Fruit fly (Drosophila melanogaster) whole organism, embryonic: Measurements from ENCODE around the gene Pfas.
A peak's percentile ranks its signal among the peaks of the same experiment; 100 is the strongest.

Experiments
- Atf-2 ChIP-seq: fragments of 200-800 bp; sonication (Bioruptor generic); optimal IDR thresholded peaks from 2 replicates; lab custom pipeline; 2016; ENCODE audit warnings: missing biosample characterization, missing genetic modification characterization
- Bgb ChIP-seq: fragments of 200-800 bp; sonication (Bioruptor generic); IDR thresholded peaks from 2 replicates; pipeline ENCODE4 v1.3.6; 2022; ENCODE audit warnings: missing biosample characterization, missing genetic modification characterization; ENCODE audit not compliant: partially characterized antibody
- Bteb2 ChIP-seq: fragments of 200-800 bp; sonication (Bioruptor generic); optimal IDR thresholded peaks from 2 replicates; lab custom pipeline; 2016; ENCODE audit warnings: missing biosample characterization, missing genetic modification characterization
- CG1024 ChIP-seq: fragments of 200-800 bp; sonication (Bioruptor generic); IDR thresholded peaks from 2 replicates; pipeline ENCODE4 v1.3.6; 2022; ENCODE audit warnings: missing biosample characterization, missing genetic modification characterization
- CG11560 ChIP-seq: fragments of 200-800 bp; sonication (Bioruptor generic); IDR thresholded peaks from 3 replicates; pipeline ENCODE4 v1.3.6; 2022; ENCODE audit warnings: missing biosample characterization, missing genetic modification characterization
- CG12155 ChIP-seq: fragments of 200-800 bp; sonication (Bioruptor generic); optimal IDR thresholded peaks from 3 replicates; lab custom pipeline; 2016; ENCODE audit warnings: missing biosample characterization, missing genetic modification characterization
- CG12942 ChIP-seq: fragments of 200-800 bp; sonication (Bioruptor generic); optimal IDR thresholded peaks from 3 replicates; lab custom pipeline; 2016; ENCODE audit warnings: missing biosample characterization, missing genetic modification characterization
- CG14860 ChIP-seq: fragments of 200-800 bp; sonication (Bioruptor generic); IDR thresholded peaks from 3 replicates; pipeline ENCODE4 v1.3.6; 2022; ENCODE audit warnings: missing biosample characterization, missing genetic modification characterization; ENCODE audit not compliant: partially characterized antibody
- CG2120 ChIP-seq: fragments of 200-800 bp; sonication (Bioruptor generic); optimal IDR thresholded peaks from 3 replicates; lab custom pipeline; 2016; ENCODE audit warnings: missing biosample characterization, missing genetic modification characterization
- CG30431 ChIP-seq: fragments of 200-800 bp; sonication (Bioruptor generic); optimal IDR thresholded peaks from 2 replicates; lab custom pipeline; 2017; ENCODE audit warnings: missing biosample characterization, missing genetic modification characterization
- CG31365 ChIP-seq: fragments of 200-800 bp; sonication (Bioruptor generic); optimal IDR thresholded peaks from 2 replicates; lab custom pipeline; 2018; ENCODE audit warnings: missing biosample characterization, mild to moderate bottlenecking, missing genetic modification characterization
- CG31441 ChIP-seq: fragments of 200-800 bp; sonication (Bioruptor generic); IDR thresholded peaks from 2 replicates; pipeline ENCODE4 v1.3.6; 2022; ENCODE audit warnings: missing biosample characterization, missing genetic modification characterization
- CG32772 ChIP-seq: fragments of 200-800 bp; sonication (Bioruptor generic); IDR thresholded peaks from 2 replicates; pipeline ENCODE4 v1.3.6; 2022; ENCODE audit warnings: missing biosample characterization, missing genetic modification characterization
- CG6654 ChIP-seq: fragments of 200-800 bp; sonication (Bioruptor generic); optimal IDR thresholded peaks from 2 replicates; lab custom pipeline; 2017; ENCODE audit warnings: missing biosample characterization, mild to moderate bottlenecking, missing genetic modification characterization
- CG7357 ChIP-seq: fragments of 200-800 bp; sonication (Bioruptor generic); IDR thresholded peaks from 3 replicates; pipeline ENCODE4 v1.3.6; 2022; ENCODE audit warnings: missing biosample characterization, missing genetic modification characterization
- CG7556 ChIP-seq: fragments of 200-800 bp; sonication (Bioruptor generic); optimal IDR thresholded peaks from 2 replicates; lab custom pipeline; 2017; ENCODE audit warnings: missing biosample characterization, mild to moderate bottlenecking, missing genetic modification characterization
- CG8281 ChIP-seq: fragments of 200-800 bp; sonication (Bioruptor generic); optimal IDR thresholded peaks from 2 replicates; lab custom pipeline; 2018; ENCODE audit warnings: missing biosample characterization, mild to moderate bottlenecking, missing genetic modification characterization, moderate library complexity
- CG8924 ChIP-seq: fragments of 200-800 bp; optimal IDR thresholded peaks from 3 replicates; lab custom pipeline; 2019; ENCODE audit warnings: missing biosample characterization, mild to moderate bottlenecking, missing genetic modification characterization, moderate library complexity
- CG9437 ChIP-seq: fragments of 200-800 bp; sonication (Bioruptor generic); optimal IDR thresholded peaks from 2 replicates; lab custom pipeline; 2018; ENCODE audit warnings: missing biosample characterization, mild to moderate bottlenecking, missing genetic modification characterization
- CG9727 ChIP-seq: fragments of 200-800 bp; sonication (Bioruptor generic); optimal IDR thresholded peaks from 3 replicates; lab custom pipeline; 2017; ENCODE audit warnings: missing biosample characterization, mild to moderate bottlenecking, missing genetic modification characterization
- CG9797 ChIP-seq: fragments of 200-800 bp; sonication (Bioruptor generic); optimal IDR thresholded peaks from 3 replicates; lab custom pipeline; 2018; ENCODE audit warnings: missing biosample characterization, mild to moderate bottlenecking, missing genetic modification characterization
- Dip2 ChIP-seq: fragments of 200-800 bp; sonication (Bioruptor generic); IDR thresholded peaks from 2 replicates; pipeline ENCODE4 v1.3.6; 2022; ENCODE audit warnings: missing biosample characterization, missing genetic modification characterization
- Dll ChIP-seq: fragments of 200-800 bp; sonication (Bioruptor generic); IDR thresholded peaks from 4 replicates; pipeline ENCODE4 v1.3.6; 2022; ENCODE audit warnings: missing biosample characterization, missing genetic modification characterization; ENCODE audit not compliant: partially characterized antibody
- HLH54F ChIP-seq: fragments of 200-800 bp; sonication (Bioruptor generic); optimal IDR thresholded peaks from 3 replicates; lab custom pipeline; 2016; ENCODE audit warnings: missing biosample characterization, missing genetic modification characterization
- Hr3 ChIP-seq: fragments of 200-800 bp; sonication (Bioruptor generic); optimal IDR thresholded peaks from 3 replicates; lab custom pipeline; 2016; ENCODE audit warnings: missing biosample characterization, missing genetic modification characterization
- Lim3 ChIP-seq: fragments of 200-800 bp; sonication (Bioruptor generic); IDR thresholded peaks from 2 replicates; pipeline ENCODE4 v1.3.6; 2022; ENCODE audit warnings: missing biosample characterization, missing genetic modification characterization
- Mad ChIP-seq: fragments of 200-800 bp; sonication (Bioruptor generic); optimal IDR thresholded peaks from 2 replicates; lab custom pipeline; 2016; ENCODE audit warnings: missing biosample characterization, missing genetic modification characterization
- NC2α ChIP-seq: fragments of 200-800 bp; sonication (Bioruptor generic); optimal IDR thresholded peaks from 2 replicates; lab custom pipeline; 2016; ENCODE audit warnings: missing biosample characterization, missing genetic modification characterization
- NC2β ChIP-seq: fragments of 200-800 bp; sonication (Bioruptor generic); optimal IDR thresholded peaks from 2 replicates; lab custom pipeline; 2016; ENCODE audit warnings: missing biosample characterization, missing genetic modification characterization
- Oaz ChIP-seq: fragments of 200-800 bp; sonication (Bioruptor generic); IDR thresholded peaks from 2 replicates; pipeline ENCODE4 v1.3.6; 2022; ENCODE audit warnings: missing biosample characterization, missing genetic modification characterization
- Pdp1 ChIP-seq, 2 experiments: fragments of 200-800 bp; sonication (Bioruptor generic); optimal IDR thresholded peaks; 3 replicates each; lab custom pipeline; 2016; ENCODE audit warnings: missing biosample characterization in 2 of 2, missing genetic modification characterization in 2 of 2, mild to moderate bottlenecking in 1 of 2, moderate library complexity in 1 of 2
- Stat92E ChIP-seq, 3 experiments: fragments of >200 bp in 2 of 3; fragments of 200-800 bp in 1 of 3; sonication (Bioruptor generic) in 1 of 3; optimal IDR thresholded peaks; 2 replicates each; lab custom pipeline; 2017 to 2019; ENCODE audit warnings: missing biosample characterization in 3 of 3, missing genetic modification characterization in 3 of 3, mild to moderate bottlenecking in 1 of 3, moderate library complexity in 1 of 3
- Taf1 ChIP-seq: fragments of 200-800 bp; sonication (Bioruptor generic); IDR thresholded peaks from 2 replicates; pipeline ENCODE4 v1.3.6; 2022; ENCODE audit warnings: missing biosample characterization, missing genetic modification characterization
- bab2 ChIP-seq: fragments of 200-800 bp; sonication (Bioruptor generic); optimal IDR thresholded peaks from 2 replicates; lab custom pipeline; 2016; ENCODE audit warnings: missing biosample characterization, missing genetic modification characterization
- bigmax ChIP-seq: fragments of 200-800 bp; sonication (Bioruptor generic); optimal IDR thresholded peaks from 2 replicates; lab custom pipeline; 2018; ENCODE audit warnings: missing biosample characterization, mild to moderate bottlenecking, missing genetic modification characterization
- chn ChIP-seq: fragments of 200-800 bp; sonication (Bioruptor generic); optimal IDR thresholded peaks from 2 replicates; lab custom pipeline; 2016; ENCODE audit warnings: missing biosample characterization, missing genetic modification characterization
- croc ChIP-seq: fragments of 200-800 bp; sonication (Bioruptor generic); conservative IDR thresholded peaks from 3 replicates; pipeline ENCODE4 v1.3.6; 2022; ENCODE audit warnings: missing biosample characterization, missing genetic modification characterization
- crol ChIP-seq: fragments of 200-800 bp; sonication (Bioruptor generic); IDR thresholded peaks from 2 replicates; pipeline ENCODE4 v1.3.6; 2022; ENCODE audit warnings: missing biosample characterization, missing genetic modification characterization
- da ChIP-seq: fragments of 200-800 bp; sonication (Bioruptor generic); optimal IDR thresholded peaks from 2 replicates; lab custom pipeline; 2016; ENCODE audit warnings: missing biosample characterization, missing genetic modification characterization
- dm ChIP-seq: fragments of 200-800 bp; sonication (Bioruptor generic); optimal IDR thresholded peaks from 3 replicates; lab custom pipeline; 2016; ENCODE audit warnings: missing biosample characterization, missing genetic modification characterization
- hth ChIP-seq: fragments of >200 bp; optimal IDR thresholded peaks from 2 replicates; lab custom pipeline; 2017; ENCODE audit warnings: inconsistent platforms
- jing ChIP-seq: fragments of 200-800 bp; sonication (Bioruptor generic); optimal IDR thresholded peaks from 2 replicates; lab custom pipeline; 2018; ENCODE audit warnings: missing biosample characterization, mild to moderate bottlenecking, missing genetic modification characterization
- nerfin-2 ChIP-seq: fragments of 200-800 bp; sonication (Bioruptor generic); IDR thresholded peaks from 2 replicates; pipeline ENCODE4 v1.3.6; 2022; ENCODE audit warnings: missing biosample characterization, missing genetic modification characterization; ENCODE audit not compliant: partially characterized antibody
- pzg ChIP-seq: fragments of 200-800 bp; sonication (Bioruptor generic); optimal IDR thresholded peaks from 3 replicates; lab custom pipeline; 2018; ENCODE audit warnings: missing biosample characterization, mild to moderate bottlenecking, missing genetic modification characterization, moderate library complexity
- stc ChIP-seq: fragments of 200-800 bp; sonication (Bioruptor generic); IDR thresholded peaks from 2 replicates; pipeline ENCODE4 v1.3.6; 2022; ENCODE audit warnings: missing biosample characterization, missing genetic modification characterization
- stwl ChIP-seq: fragments of 200-800 bp; sonication (Bioruptor generic); optimal IDR thresholded peaks from 3 replicates; lab custom pipeline; 2018; ENCODE audit warnings: missing biosample characterization, mild to moderate bottlenecking, missing genetic modification characterization, moderate library complexity
- tgo ChIP-seq: fragments of 200-800 bp; sonication (Bioruptor generic); IDR thresholded peaks from 3 replicates; pipeline ENCODE4 v1.3.6; 2022; ENCODE audit warnings: missing biosample characterization, missing genetic modification characterization
- tio ChIP-seq: fragments of 200-800 bp; sonication (Bioruptor generic); optimal IDR thresholded peaks from 2 replicates; lab custom pipeline; 2017; ENCODE audit warnings: missing biosample characterization, missing genetic modification characterization, inconsistent platforms
- ttk ChIP-seq: fragments of 200-800 bp; sonication (Bioruptor generic); IDR thresholded peaks from 2 replicates; pipeline ENCODE4 v2.1.2; 2022; ENCODE audit warnings: missing biosample characterization, missing genetic modification characterization
- wor ChIP-seq: fragments of 200-800 bp; sonication (Bioruptor generic); IDR thresholded peaks from 2 replicates; pipeline ENCODE4 v1.3.6; 2022; ENCODE audit warnings: missing biosample characterization, missing genetic modification characterization
- zfh2 ChIP-seq: fragments of 200-800 bp; sonication (Bioruptor generic); optimal IDR thresholded peaks from 2 replicates; lab custom pipeline; 2016; ENCODE audit warnings: missing biosample characterization, missing genetic modification characterization

Pfas gene

DNA sequence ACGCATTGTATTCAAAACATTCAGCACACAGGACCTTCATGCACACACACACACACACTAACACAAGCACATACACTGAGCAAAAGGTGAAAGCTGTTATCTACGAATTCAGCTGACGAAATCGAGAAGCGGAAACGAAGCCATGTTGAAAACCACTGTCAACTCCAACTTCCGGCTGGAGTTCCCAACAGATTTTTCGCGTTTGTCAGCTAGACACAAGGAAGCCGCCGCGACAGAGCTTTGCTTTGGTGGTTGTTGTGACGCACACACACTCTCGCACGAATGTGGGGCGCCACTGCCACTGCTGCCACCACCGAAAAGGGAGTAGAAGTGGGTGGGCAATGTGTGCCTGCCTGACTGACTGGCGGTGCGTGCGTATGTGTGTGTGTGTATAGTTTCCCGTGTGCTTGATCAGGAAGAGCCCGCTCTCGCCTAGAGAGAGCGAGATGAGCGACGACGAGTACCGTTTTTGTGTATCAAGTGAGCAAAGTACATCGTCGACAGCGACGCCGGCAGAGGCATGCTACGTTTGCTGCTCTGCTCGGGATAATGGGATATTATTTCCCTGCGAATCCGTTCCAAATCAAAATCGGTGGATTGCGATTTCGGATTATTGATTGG, 48.1 kb downstream of the Pfas start (continued):
- TF ChIP-seq bigmax (GFP tag; lab: Kevin White, UChicago) (no peak), CG1024 (GFP tag; lab: Robert Waterston, UW) (no peak), CG12155 (GFP tag; lab: Kevin White, UChicago) (no peak), CG30431 (GFP tag; lab: Kevin White, UChicago) (no peak), CG31365 (tag; lab: Kevin White, UChicago) (peak; percentile 74), CG32772 (no peak), pzg (GFP tag; lab: Kevin White, UChicago) (peak; percentile 13), croc (no peak), hth (lab: Kevin White, UChicago) (no peak), CG6654 (no peak), Mad (GFP tag; lab: Kevin White, UChicago) (no peak), da (GFP tag; lab: Kevin White, UChicago) (no peak), Dip2 (GFP tag; lab: Robert Waterston, UW) (no peak), CG7357 (GFP tag; lab: Robert Waterston, UW) (no peak), Dll (GFP tag; lab: Robert Waterston, UW) (no peak), CG7556 (peak; percentile 1), Pdp1 (GFP tag; optimal IDR thresholded peaks at IDR 0.05; lab: Kevin White, UChicago) (no peak), NC2α (GFP tag; lab: Kevin White, UChicago) (no peak), Stat92E (GFP tag; optimal IDR thresholded peaks at IDR 0.05; lab: Kevin White, UChicago) (no peak), stwl (tag; lab: Kevin White, UChicago) (no peak), CG11560 (tag; lab: Robert Waterston, UW) (no peak), NC2β (no peak), Hr3 (GFP tag; lab: Kevin White, UChicago) (no peak), Taf1 (GFP tag; lab: Robert Waterston, UW) (no peak), dm (GFP tag; lab: Kevin White, UChicago) (no peak), bab2 (GFP tag; lab: Kevin White, UChicago) (no peak), Bteb2 (GFP tag; lab: Kevin White, UChicago) (no peak), CG8924 (tag; lab: Kevin White, UChicago) (peak; percentile 43), CG9727 (GFP tag; lab: Kevin White, UChicago) (peak; percentile 67), jing (GFP tag; lab: Kevin White, UChicago) (no peak), nerfin-2 (GFP tag; lab: Robert Waterston, UW) (no peak), CG12942 (GFP tag; lab: Kevin White, UChicago) (no peak), wor (no peak), ttk (GFP tag; lab: Robert Waterston, UW) (no peak), Atf-2 (GFP tag; lab: Kevin White, UChicago) (no peak), tio (GFP tag; lab: Kevin White, UChicago) (no peak), tgo (GFP tag; lab: Robert Waterston, UW) (no peak), Lim3 (no peak), zfh2 (GFP tag; lab: Kevin White, UChicago) (no peak), CG14860 (GFP tag; lab: Robert Waterston, UW) (no peak), crol (GFP tag; lab: Robert Waterston, UW) (no peak), stc (GFP tag; lab: Robert Waterston, UW) (no peak), HLH54F (GFP tag; lab: Kevin White, UChicago) (no peak), CG9437 (GFP tag; lab: Kevin White, UChicago) (peak; percentile 6), CG31441 (GFP tag; lab: Robert Waterston, UW) (peak; percentile 60), CG9797 (peak; percentile 27), Oaz (GFP tag; lab: Robert Waterston, UW) (no peak), CG8281 (tag; lab: Kevin White, UChicago) (peak; percentile 33), chn (GFP tag; lab: Kevin White, UChicago) (no peak), Bgb (no peak), CG2120 (GFP tag; lab: Kevin White, UChicago) (no peak)
